Fruit fly (Drosophila melanogaster): ENCODE data around the gene Or33c.

DNA sequence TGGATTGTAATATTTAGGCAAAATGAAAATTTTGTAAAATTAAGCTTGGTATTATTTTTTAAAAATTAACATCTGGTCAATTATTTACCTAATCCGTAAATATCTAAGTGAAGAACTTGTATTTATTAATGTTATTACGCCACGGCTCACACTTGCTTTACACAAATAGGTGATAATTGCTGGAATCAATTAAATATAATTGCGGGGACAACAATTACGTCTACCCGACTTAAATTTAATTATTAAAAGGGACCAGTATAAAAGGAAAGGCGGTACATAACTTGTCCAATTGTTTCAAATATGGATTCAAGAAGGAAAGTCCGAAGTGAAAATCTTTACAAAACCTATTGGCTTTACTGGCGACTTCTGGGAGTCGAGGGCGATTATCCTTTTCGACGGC is 3.6 kb upstream of the Or33c start, which contains the start of gene Or33a:
- TF ChIP-seq CG9139 (GFP tag; optimal IDR thresholded peaks at IDR 0.05) (no peak), CG32006 (GFP tag; optimal IDR thresholded peaks at IDR 0.05) (no peak), eg (GFP tag; IDR thresholded peaks at IDR 0.05) (no peak)

Data from whole organism, prepupa.